Worm (Caenorhabditis elegans) whole organism, L1 larva: ENCODE measurements around the gene Y49F6A.12.
A peak's percentile ranks its signal among the peaks of the same experiment; 100 is the strongest.

ENCODE experiments used
- F16B12.6 ChIP-seq: fragments of 150-350 bp; optimal IDR thresholded peaks from 2 replicates; lab custom pipeline; 2014; ENCODE audit warnings: missing biosample characterization, missing genetic modification characterization
- alr-1 ChIP-seq: fragments of 200-800 bp; sonication (Bioruptor generic); optimal IDR thresholded peaks from 2 replicates; lab custom pipeline; 2018; ENCODE audit warnings: borderline replicate concordance, mild to moderate bottlenecking, missing genetic modification characterization, missing compliant biosample characterization
- ceh-63 ChIP-seq: fragments of 200-800 bp; sonication (Bioruptor generic); optimal IDR thresholded peaks from 2 replicates; lab custom pipeline; 2018; ENCODE audit warnings: mild to moderate bottlenecking, missing genetic modification characterization, missing compliant biosample characterization
- ceh-8 ChIP-seq: fragments of 200-800 bp; sonication (Bioruptor generic); optimal IDR thresholded peaks from 2 replicates; lab custom pipeline; 2018; ENCODE audit warnings: mild to moderate bottlenecking, missing genetic modification characterization, moderate library complexity, missing compliant biosample characterization
- ceh-88 ChIP-seq: fragments of 200-800 bp; sonication (Bioruptor generic); IDR thresholded peaks from 2 replicates; pipeline ENCODE4 v1.3.6; 2022; ENCODE audit warnings: missing genetic modification characterization, missing compliant biosample characterization
- ceh-90 ChIP-seq: sonication (generic microtip); optimal IDR thresholded peaks from 2 replicates; lab custom pipeline; 2016; ENCODE audit warnings: missing genetic modification characterization, missing compliant biosample characterization
- ces-1 ChIP-seq: fragments of 150-350 bp; optimal IDR thresholded peaks from 2 replicates; lab custom pipeline; 2014; ENCODE audit warnings: missing biosample characterization, missing genetic modification reagents, missing genetic modification characterization
- efl-1 ChIP-seq, 4 experiments: fragments of 150-350 bp; optimal IDR thresholded peaks in 3 of 4; peaks in 1 of 4; 1 replicate in 1 of 4; 2 replicates in 3 of 4; lab custom pipeline; 2014; ENCODE audit warnings: missing biosample characterization in 2 of 4, missing genetic modification characterization in 2 of 4, missing genetic modification reagents in 2 of 4
- efl-3 ChIP-seq: fragments of 200-800 bp; sonication (Bioruptor generic); optimal IDR thresholded peaks from 2 replicates; lab custom pipeline; 2018; ENCODE audit warnings: mild to moderate bottlenecking, missing genetic modification characterization, missing compliant biosample characterization
- elt-2 ChIP-seq: sonication (generic microtip); optimal IDR thresholded peaks from 2 replicates; lab custom pipeline; 2016; ENCODE audit warnings: missing genetic modification characterization, mild to moderate bottlenecking, inconsistent platforms, missing compliant biosample characterization, missing genetic modification reagents
- elt-3 ChIP-seq, 6 experiments: fragments of 150-350 bp in 1 of 6; sonication (generic microtip); optimal IDR thresholded peaks; 2 replicates each; lab custom pipeline; 2017 to 2018; ENCODE audit warnings: missing biosample characterization in 6 of 6, missing genetic modification characterization in 6 of 6, inconsistent platforms in 1 of 6
- fkh-10 ChIP-seq: sonication (generic microtip); optimal IDR thresholded peaks from 2 replicates; lab custom pipeline; 2017; ENCODE audit warnings: missing biosample characterization, missing genetic modification reagents, missing genetic modification characterization
- fkh-4 ChIP-seq: sonication (generic microtip); optimal IDR thresholded peaks from 2 replicates; lab custom pipeline; 2016; ENCODE audit warnings: missing compliant biosample characterization, missing genetic modification characterization, borderline replicate concordance
- fos-1 ChIP-seq: fragments of 150-350 bp; optimal IDR thresholded peaks from 2 replicates; lab custom pipeline; 2014; ENCODE audit warnings: missing biosample characterization, missing genetic modification characterization
- hlh-17 ChIP-seq: fragments of 200-800 bp; sonication (Bioruptor generic); optimal IDR thresholded peaks from 2 replicates; lab custom pipeline; 2018; ENCODE audit warnings: missing genetic modification characterization, mild to moderate bottlenecking, missing compliant biosample characterization, moderate library complexity, borderline replicate concordance
- hlh-4 ChIP-seq: sonication (generic microtip); optimal IDR thresholded peaks from 2 replicates; lab custom pipeline; 2016; ENCODE audit warnings: mild to moderate bottlenecking, missing genetic modification characterization, missing compliant biosample characterization
- hpl-2 ChIP-seq: fragments of 150-350 bp; optimal IDR thresholded peaks from 2 replicates; lab custom pipeline; 2014; ENCODE audit warnings: missing biosample characterization, missing genetic modification reagents, missing genetic modification characterization
- isw-1 ChIP-seq: fragments of 200-800 bp; sonication (Bioruptor generic); IDR thresholded peaks from 2 replicates; pipeline ENCODE4 v1.3.6; 2022; ENCODE audit warnings: missing genetic modification characterization, missing compliant biosample characterization
- jun-1 ChIP-seq: fragments of 150-350 bp; optimal IDR thresholded peaks from 2 replicates; lab custom pipeline; 2014; ENCODE audit warnings: missing biosample characterization, missing genetic modification reagents, missing genetic modification characterization
- lin-13 ChIP-seq: fragments of 150-350 bp; optimal IDR thresholded peaks from 2 replicates; lab custom pipeline; 2014; ENCODE audit warnings: missing biosample characterization, missing genetic modification reagents, missing genetic modification characterization
- lin-39 ChIP-seq: fragments of 150-350 bp; optimal IDR thresholded peaks from 2 replicates; lab custom pipeline; 2014; ENCODE audit warnings: missing biosample characterization, missing genetic modification reagents, missing genetic modification characterization
- lir-3 ChIP-seq: sonication (generic microtip); optimal IDR thresholded peaks from 2 replicates; lab custom pipeline; 2016; ENCODE audit warnings: mild to moderate bottlenecking, missing genetic modification characterization, moderate library complexity, missing compliant biosample characterization; ENCODE audit not compliant: poor library complexity
- mdl-1 ChIP-seq, 2 experiments: fragments of 150-350 bp; optimal IDR thresholded peaks; 2 replicates each; lab custom pipeline; 2014 to 2017; ENCODE audit warnings: missing biosample characterization in 2 of 2, missing genetic modification characterization in 2 of 2, inconsistent platforms in 1 of 2
- nhr-12 ChIP-seq: sonication (generic microtip); optimal IDR thresholded peaks from 2 replicates; lab custom pipeline; 2017; ENCODE audit warnings: missing biosample characterization, missing genetic modification characterization
- nhr-47 ChIP-seq: sonication (generic microtip); optimal IDR thresholded peaks from 2 replicates; lab custom pipeline; 2016; ENCODE audit warnings: mild to moderate bottlenecking, missing genetic modification characterization, moderate library complexity, missing compliant biosample characterization
- nhr-76 ChIP-seq: sonication (generic microtip); optimal IDR thresholded peaks from 2 replicates; lab custom pipeline; 2017; ENCODE audit warnings: missing biosample characterization, missing genetic modification characterization
- nhr-77 ChIP-seq: fragments of 150-350 bp; optimal IDR thresholded peaks from 2 replicates; lab custom pipeline; 2014; ENCODE audit warnings: missing biosample characterization, missing genetic modification characterization
- nhr-85 ChIP-seq: sonication (generic microtip); peaks from one replicate; lab custom pipeline; 2016; ENCODE audit warnings: missing genetic modification characterization, inconsistent platforms, missing compliant biosample characterization
- pax-3 ChIP-seq: fragments of 200-800 bp; sonication (Bioruptor generic); optimal IDR thresholded peaks from 2 replicates; lab custom pipeline; 2018; ENCODE audit warnings: mild to moderate bottlenecking, missing genetic modification characterization, moderate library complexity, missing compliant biosample characterization
- pqm-1 ChIP-seq: sonication (generic microtip); optimal IDR thresholded peaks from 3 replicates; lab custom pipeline; 2017; ENCODE audit warnings: missing biosample characterization, missing genetic modification characterization
- rnt-1 ChIP-seq: sonication (generic microtip); optimal IDR thresholded peaks from 2 replicates; lab custom pipeline; 2016; ENCODE audit warnings: mild to moderate bottlenecking, missing genetic modification characterization, moderate library complexity, missing compliant biosample characterization
- snpc-4 ChIP-seq: fragments of 150-350 bp; optimal IDR thresholded peaks from 2 replicates; lab custom pipeline; 2014; ENCODE audit warnings: missing biosample characterization, missing genetic modification characterization
- snu-23 ChIP-seq: sonication (generic microtip); optimal IDR thresholded peaks from 2 replicates; lab custom pipeline; 2016; ENCODE audit warnings: missing genetic modification characterization, missing compliant biosample characterization
- sup-37 ChIP-seq: fragments of 200-800 bp; sonication (Bioruptor generic); optimal IDR thresholded peaks from 2 replicates; lab custom pipeline; 2018; ENCODE audit warnings: mild to moderate bottlenecking, missing genetic modification characterization, missing compliant biosample characterization
- swsn-7 ChIP-seq: sonication (generic microtip); optimal IDR thresholded peaks from 2 replicates; lab custom pipeline; 2016; ENCODE audit warnings: missing genetic modification characterization, missing compliant biosample characterization
- tbx-2 ChIP-seq: sonication (generic microtip); optimal IDR thresholded peaks from 2 replicates; lab custom pipeline; 2016; ENCODE audit warnings: missing genetic modification characterization, missing compliant biosample characterization
- tlp-1 ChIP-seq: fragments of 150-350 bp; optimal IDR thresholded peaks from 2 replicates; lab custom pipeline; 2014; ENCODE audit warnings: missing biosample characterization, missing genetic modification characterization
- unc-130 ChIP-seq: fragments of 150-350 bp; optimal IDR thresholded peaks from 2 replicates; lab custom pipeline; 2017; ENCODE audit warnings: missing biosample characterization, missing genetic modification characterization, inconsistent platforms
- unc-30 ChIP-seq: sonication (generic microtip); optimal IDR thresholded peaks from 2 replicates; lab custom pipeline; 2017; ENCODE audit warnings: missing biosample characterization, missing genetic modification characterization
- unc-62 ChIP-seq: fragments of 150-350 bp; optimal IDR thresholded peaks from 2 replicates; lab custom pipeline; 2014; ENCODE audit warnings: missing biosample characterization, missing genetic modification reagents, missing genetic modification characterization
- unc-86 ChIP-seq: sonication (generic microtip); optimal IDR thresholded peaks from 2 replicates; lab custom pipeline; 2016; ENCODE audit warnings: missing genetic modification characterization, missing compliant biosample characterization
- unc-98 ChIP-seq: fragments of 200-800 bp; sonication (Bioruptor generic); IDR thresholded peaks from 2 replicates; pipeline ENCODE4 v1.3.6; 2022; ENCODE audit warnings: missing genetic modification characterization, missing compliant biosample characterization
- vab-15 ChIP-seq: sonication (generic microtip); optimal IDR thresholded peaks from 2 replicates; lab custom pipeline; 2017; ENCODE audit warnings: missing genotype, mild to moderate bottlenecking, missing genetic modification characterization, missing compliant biosample characterization
- xbp-1 ChIP-seq: sonication (generic microtip); optimal IDR thresholded peaks from 2 replicates; lab custom pipeline; 2016; ENCODE audit warnings: missing genetic modification characterization, missing compliant biosample characterization
- ztf-11 ChIP-seq, 2 experiments: sonication (generic microtip); optimal IDR thresholded peaks; 2 replicates each; lab custom pipeline; 2016 to 2017; ENCODE audit warnings: missing genetic modification characterization in 2 of 2, missing biosample characterization in 1 of 2, missing compliant biosample characterization in 1 of 2

Y49F6A.12 gene

ce11 chrII:3598721-3599120, 3.3 kb downstream of the Y49F6A.12 start, which contains the start of gene Y49F6A.11:
Gene Y49F6A.11, minus strand, starts transcription at chrII:3598821.
- TF ChIP-seq lin-13 (GFP tag; lab: Kevin White, UChicago) (no peak), F16B12.6 (no peak), pqm-1 (tag; lab: Kevin White, UChicago) (no peak), nhr-12 (tag; lab: Kevin White, UChicago) (no peak), unc-62 (GFP tag; lab: Kevin White, UChicago) (no peak), unc-86 (tag; lab: Kevin White, UChicago) (no peak), jun-1 (tag; lab: Kevin White, UChicago) (no peak), ztf-11 (tag; optimal IDR thresholded peaks at IDR 0.05; lab: Kevin White, UChicago) (no peak), ces-1 (GFP tag; lab: Kevin White, UChicago) (no peak), fkh-4 (tag; lab: Kevin White, UChicago) (no peak), elt-3 (tag; optimal IDR thresholded peaks at IDR 0.05; lab: Kevin White, UChicago) (no peak), mdl-1 (tag; optimal IDR thresholded peaks at IDR 0.05; lab: Kevin White, UChicago) (no peak), ceh-8 (no peak), unc-30 (no peak), lir-3 (tag; lab: Kevin White, UChicago) (no peak), hlh-17 (no peak), unc-130 (no peak), xbp-1 (tag; lab: Kevin White, UChicago) (no peak), vab-15 (tag; lab: Kevin White, UChicago) (no peak)

ce11 chrII:3604578-3604977, 9.1 kb downstream of the Y49F6A.12 start:
- TF ChIP-seq ceh-90 (tag; lab: Kevin White, UChicago) (no peak), hpl-2 (GFP tag; lab: Kevin White, UChicago) (no peak), sup-37 (no peak), fkh-10 (no peak), F16B12.6 (no peak), tlp-1 (tag; lab: Kevin White, UChicago) (no peak), hlh-4 (no peak), nhr-47 (no peak), elt-3 (tag; optimal IDR thresholded peaks at IDR 0.05; lab: Kevin White, UChicago) (no peak), hlh-17 (no peak), ztf-11 (tag; optimal IDR thresholded peaks at IDR 0.05; lab: Kevin White, UChicago) (no peak)

ce11 chrII:3609764-3610163, 14.3 kb downstream of the Y49F6A.12 start, which contains the start of gene Y49F6A.5:
Gene Y49F6A.5, minus strand, starts transcription at chrII:3609864.
- no peak for TF ChIP-seq snu-23 (GFP tag; lab: Kevin White, UChicago)
- TF ChIP-seq unc-30: no peak
- no peak for TF ChIP-seq jun-1 (tag; lab: Kevin White, UChicago)
- TF ChIP-seq ztf-11 (tag; optimal IDR thresholded peaks at IDR 0.05; lab: Kevin White, UChicago): no peak
- no peak for TF ChIP-seq unc-130
- no peak for TF ChIP-seq lin-39 (tag; lab: Kevin White, UChicago)
- TF ChIP-seq tbx-2 (tag; lab: Kevin White, UChicago): no peak
- TF ChIP-seq mdl-1 (tag; optimal IDR thresholded peaks at IDR 0.05; lab: Kevin White, UChicago): no peak
- TF ChIP-seq ceh-88 (GFP tag; lab: Robert Waterston, UW): no peak
- no peak for TF ChIP-seq nhr-77
- TF ChIP-seq alr-1: no peak
- no peak for TF ChIP-seq F16B12.6
- TF ChIP-seq xbp-1 (tag; lab: Kevin White, UChicago): no peak
- TF ChIP-seq lir-3 (tag; lab: Kevin White, UChicago): no peak
- TF ChIP-seq fos-1 (tag; lab: Kevin White, UChicago): no peak

- TF ChIP-seq efl-1 (optimal IDR thresholded peaks at IDR 0.05; lab: Kevin White, UChicago): no peak
- TF ChIP-seq efl-1 (GFP tag; optimal IDR thresholded peaks at IDR 0.05 in 1 of 2; lab: Kevin White, UChicago): no peak
- TF ChIP-seq xbp-1 (tag; lab: Kevin White, UChicago): peak; percentile 42
Observed at ce11 chrII:3616615-3617014, 21.2 kb downstream of the Y49F6A.12 start.

ce11 chrII:3617512-3617911, 22.1 kb downstream of the Y49F6A.12 start, which contains the start of gene F40E12.1:
Gene F40E12.1, plus strand, starts transcription at chrII:3617812.
- TF ChIP-seq isw-1 (GFP tag; lab: Robert Waterston, UW): no peak
- no peak for TF ChIP-seq elt-2 (tag; lab: Kevin White, UChicago)
- TF ChIP-seq hlh-17: no peak
- no peak for TF ChIP-seq mdl-1 (tag; optimal IDR thresholded peaks at IDR 0.05; lab: Kevin White, UChicago)
- no peak for TF ChIP-seq ceh-63
- TF ChIP-seq unc-130: no peak
- TF ChIP-seq unc-30: no peak
- no peak for TF ChIP-seq snpc-4 (tag; lab: Kevin White, UChicago)
- no peak for TF ChIP-seq efl-3
- TF ChIP-seq nhr-85: no peak
- TF ChIP-seq rnt-1 (tag; lab: Kevin White, UChicago): no peak
- no peak for TF ChIP-seq unc-98 (GFP tag; lab: Robert Waterston, UW)
- no peak for TF ChIP-seq ztf-11 (tag; optimal IDR thresholded peaks at IDR 0.05; lab: Kevin White, UChicago)
- TF ChIP-seq swsn-7 (tag; lab: Kevin White, UChicago): no peak
- no peak for TF ChIP-seq nhr-76 (tag; lab: Kevin White, UChicago)
- TF ChIP-seq pax-3 (tag; lab: Kevin White, UChicago): no peak
